Fruit fly (Drosophila melanogaster) whole organism, prepupa: ENCODE data around the gene CG13898.

ENCODE experiments used
- Blimp-1 ChIP-seq: fragments of 200-800 bp; sonication (Bioruptor generic); optimal IDR thresholded peaks from 3 replicates; lab custom pipeline; 2017; ENCODE audit warnings: missing biosample characterization, missing genetic modification characterization, mild to moderate bottlenecking, moderate library complexity, missing genetic modification reagents
- CG10631 ChIP-seq: fragments of 200-800 bp; sonication (Bioruptor generic); optimal IDR thresholded peaks from 2 replicates; lab custom pipeline; 2016; ENCODE audit warnings: missing biosample characterization, missing genetic modification characterization
- CG10669 ChIP-seq: fragments of 200-800 bp; sonication (Bioruptor generic); optimal IDR thresholded peaks from 3 replicates; lab custom pipeline; 2018; ENCODE audit warnings: missing biosample characterization, mild to moderate bottlenecking, missing genetic modification characterization, moderate library complexity
- CG11294 ChIP-seq: fragments of 200-800 bp; sonication (Bioruptor generic); IDR thresholded peaks from 2 replicates; pipeline ENCODE4 v1.3.6; 2022; ENCODE audit warnings: missing biosample characterization, missing genetic modification characterization
- CG11902 ChIP-seq: fragments of 200-800 bp; sonication (Bioruptor generic); optimal IDR thresholded peaks from 3 replicates; lab custom pipeline; 2016; ENCODE audit warnings: missing biosample characterization, missing genetic modification characterization
- CG15336 ChIP-seq: fragments of 200-800 bp; sonication (Bioruptor generic); IDR thresholded peaks from 2 replicates; pipeline ENCODE4 v1.3.6; 2022; ENCODE audit warnings: missing biosample characterization, missing genetic modification characterization
- CG1621 ChIP-seq: fragments of 200-800 bp; sonication (Bioruptor generic); optimal IDR thresholded peaks from 3 replicates; lab custom pipeline; 2018; ENCODE audit warnings: missing biosample characterization, mild to moderate bottlenecking, missing genetic modification characterization
- CG16779 ChIP-seq: fragments of 200-800 bp; sonication (Bioruptor generic); optimal IDR thresholded peaks from 3 replicates; lab custom pipeline; 2017; ENCODE audit warnings: missing biosample characterization, mild to moderate bottlenecking, missing genetic modification characterization
- CG3032 ChIP-seq: fragments of 200-800 bp; optimal IDR thresholded peaks from 2 replicates; lab custom pipeline; 2019; ENCODE audit warnings: missing biosample characterization, mild to moderate bottlenecking, missing genetic modification characterization, moderate library complexity
- CG31627 ChIP-seq: fragments of 200-800 bp; sonication (Bioruptor generic); optimal IDR thresholded peaks from 3 replicates; lab custom pipeline; 2016; ENCODE audit warnings: missing biosample characterization, missing genetic modification characterization
- CG32006 ChIP-seq: fragments of 200-800 bp; sonication (Bioruptor generic); optimal IDR thresholded peaks from 3 replicates; lab custom pipeline; 2017; ENCODE audit warnings: missing biosample characterization, mild to moderate bottlenecking, missing genetic modification characterization
- CG3919 ChIP-seq: fragments of 200-800 bp; sonication (Bioruptor generic); optimal IDR thresholded peaks from 3 replicates; lab custom pipeline; 2016; ENCODE audit warnings: missing biosample characterization, missing genetic modification characterization
- CG4318 ChIP-seq: fragments of 200-800 bp; sonication (Bioruptor generic); optimal IDR thresholded peaks from 3 replicates; lab custom pipeline; 2017; ENCODE audit warnings: missing biosample characterization, mild to moderate bottlenecking, missing genetic modification characterization
- CG6792 ChIP-seq: fragments of 200-800 bp; sonication (Bioruptor generic); optimal IDR thresholded peaks from 3 replicates; lab custom pipeline; 2016; ENCODE audit warnings: missing biosample characterization, missing genetic modification characterization
- CG6808 ChIP-seq: fragments of 200-800 bp; sonication (Bioruptor generic); optimal IDR thresholded peaks from 3 replicates; lab custom pipeline; 2017; ENCODE audit warnings: missing biosample characterization, missing genetic modification characterization, mild to moderate bottlenecking, moderate library complexity, missing genetic modification reagents
- CG6854 ChIP-seq: fragments of 200-800 bp; sonication (Bioruptor generic); optimal IDR thresholded peaks from 2 replicates; lab custom pipeline; 2017; ENCODE audit warnings: missing biosample characterization, mild to moderate bottlenecking, missing genetic modification characterization
- CG8119 ChIP-seq: fragments of 200-800 bp; sonication (Bioruptor generic); IDR thresholded peaks from 3 replicates; pipeline ENCODE4 v1.3.6; 2022; ENCODE audit warnings: missing biosample characterization, missing genetic modification characterization
- CG8319 ChIP-seq: fragments of 200-800 bp; sonication (Bioruptor generic); optimal IDR thresholded peaks from 3 replicates; lab custom pipeline; 2016; ENCODE audit warnings: missing biosample characterization, missing genetic modification characterization
- CG8632 ChIP-seq: fragments of 200-800 bp; sonication (Bioruptor generic); optimal IDR thresholded peaks from 3 replicates; lab custom pipeline; 2016; ENCODE audit warnings: missing biosample characterization, missing genetic modification characterization
- Eip75B ChIP-seq: fragments of 200-800 bp; sonication (Bioruptor generic); optimal IDR thresholded peaks from 3 replicates; lab custom pipeline; 2016; ENCODE audit warnings: missing biosample characterization, missing genetic modification characterization
- Eip78C ChIP-seq: fragments of 200-800 bp; sonication (Bioruptor generic); peaks from one replicate; lab custom pipeline; 2016; ENCODE audit warnings: missing biosample characterization, missing genetic modification characterization
- Eip93F ChIP-seq: fragments of 200-800 bp; sonication (Bioruptor generic); optimal IDR thresholded peaks from 2 replicates; lab custom pipeline; 2016; ENCODE audit warnings: missing biosample characterization, mild to moderate bottlenecking, missing genetic modification characterization
- Ets96B ChIP-seq: fragments of 200-800 bp; optimal IDR thresholded peaks from 2 replicates; lab custom pipeline; 2019; ENCODE audit warnings: missing biosample characterization, mild to moderate bottlenecking, missing genetic modification characterization, moderate library complexity
- Gug ChIP-seq: fragments of 200-800 bp; sonication (Bioruptor generic); IDR thresholded peaks from 2 replicates; pipeline ENCODE4 v1.3.6; 2022; ENCODE audit warnings: missing biosample characterization, missing genetic modification characterization
- Hr4 ChIP-seq: fragments of 200-800 bp; sonication (Bioruptor generic); optimal IDR thresholded peaks from 3 replicates; lab custom pipeline; 2016; ENCODE audit warnings: missing biosample characterization, missing genetic modification characterization
- Lpt ChIP-seq: fragments of 200-800 bp; sonication (Bioruptor generic); optimal IDR thresholded peaks from 3 replicates; lab custom pipeline; 2016; ENCODE audit warnings: missing biosample characterization, missing genetic modification characterization
- Met ChIP-seq: fragments of 200-800 bp; sonication (Bioruptor generic); optimal IDR thresholded peaks from 3 replicates; lab custom pipeline; 2016; ENCODE audit warnings: missing biosample characterization, missing genetic modification characterization
- OdsH ChIP-seq: fragments of 200-800 bp; sonication (Bioruptor generic); optimal IDR thresholded peaks from 3 replicates; lab custom pipeline; 2016; ENCODE audit warnings: missing biosample characterization, missing genetic modification characterization
- Smox ChIP-seq: fragments of 200-800 bp; sonication (Bioruptor generic); optimal IDR thresholded peaks from 3 replicates; lab custom pipeline; 2016; ENCODE audit warnings: missing biosample characterization, missing genetic modification characterization
- Sox102F ChIP-seq: fragments of 200-800 bp; sonication (Bioruptor generic); optimal IDR thresholded peaks from 2 replicates; lab custom pipeline; 2016; ENCODE audit warnings: missing biosample characterization, mild to moderate bottlenecking, missing genetic modification characterization
- Sox15 ChIP-seq: fragments of 200-800 bp; sonication (Bioruptor generic); optimal IDR thresholded peaks from 3 replicates; lab custom pipeline; 2016; ENCODE audit warnings: missing biosample characterization, missing genetic modification characterization
- achi ChIP-seq: fragments of 200-800 bp; sonication (Bioruptor generic); optimal IDR thresholded peaks from 3 replicates; lab custom pipeline; 2016; ENCODE audit warnings: missing biosample characterization, missing genetic modification characterization
- acj6 ChIP-seq: fragments of 200-800 bp; sonication (Bioruptor generic); optimal IDR thresholded peaks from 3 replicates; lab custom pipeline; 2016; ENCODE audit warnings: missing biosample characterization, missing genetic modification characterization
- cyc ChIP-seq: fragments of 200-800 bp; sonication (Bioruptor generic); optimal IDR thresholded peaks from 3 replicates; lab custom pipeline; 2016; ENCODE audit warnings: missing biosample characterization, missing genetic modification characterization
- dac ChIP-seq: fragments of 200-800 bp; sonication (Bioruptor generic); optimal IDR thresholded peaks from 2 replicates; lab custom pipeline; 2017; ENCODE audit warnings: missing biosample characterization, mild to moderate bottlenecking, missing genetic modification characterization
- dsx ChIP-seq: fragments of 200-800 bp; optimal IDR thresholded peaks from 3 replicates; lab custom pipeline; 2019; ENCODE audit warnings: missing biosample characterization, mild to moderate bottlenecking, missing genetic modification characterization, moderate library complexity; ENCODE audit not compliant: poor library complexity, severe bottlenecking
- eg ChIP-seq: fragments of 200-800 bp; sonication (Bioruptor generic); IDR thresholded peaks from 3 replicates; pipeline ENCODE4 v1.3.6; 2022; ENCODE audit warnings: missing biosample characterization, missing genetic modification characterization
- esn ChIP-seq: fragments of 200-800 bp; sonication (Bioruptor generic); optimal IDR thresholded peaks from 2 replicates; lab custom pipeline; 2016; ENCODE audit warnings: missing biosample characterization, mild to moderate bottlenecking, missing genetic modification characterization, moderate library complexity
- fd59A ChIP-seq: fragments of 200-800 bp; sonication (Bioruptor generic); optimal IDR thresholded peaks from 2 replicates; lab custom pipeline; 2017; ENCODE audit warnings: missing biosample characterization, mild to moderate bottlenecking, missing genetic modification characterization, missing genetic modification reagents
- fd85E ChIP-seq: fragments of 200-800 bp; sonication (Bioruptor generic); optimal IDR thresholded peaks from 3 replicates; lab custom pipeline; 2016; ENCODE audit warnings: missing biosample characterization, missing genetic modification characterization
- lz ChIP-seq: fragments of 200-800 bp; sonication (Bioruptor generic); optimal IDR thresholded peaks from 3 replicates; lab custom pipeline; 2016; ENCODE audit warnings: missing biosample characterization, missing genetic modification characterization
- net ChIP-seq: fragments of 200-800 bp; sonication (Bioruptor generic); optimal IDR thresholded peaks from 3 replicates; lab custom pipeline; 2016; ENCODE audit warnings: missing biosample characterization, missing genetic modification characterization
- pdm3 ChIP-seq: fragments of 200-800 bp; sonication (Bioruptor generic); optimal IDR thresholded peaks from 3 replicates; lab custom pipeline; 2016; ENCODE audit warnings: missing biosample characterization, missing genetic modification characterization
- salr ChIP-seq, 2 experiments: fragments of 200-800 bp; sonication (Bioruptor generic); optimal IDR thresholded peaks; 3 replicates each; lab custom pipeline; 2016 to 2018; ENCODE audit warnings: missing biosample characterization in 2 of 2, missing genetic modification characterization in 2 of 2, mild to moderate bottlenecking in 1 of 2
- ss ChIP-seq, 2 experiments: fragments of 200-800 bp; sonication (Bioruptor generic); optimal IDR thresholded peaks; 2 replicates in 1 of 2; 3 replicates in 1 of 2; lab custom pipeline; 2017 to 2018; ENCODE audit warnings: mild to moderate bottlenecking in 2 of 2, missing biosample characterization in 2 of 2, missing genetic modification characterization in 2 of 2, moderate library complexity in 1 of 2
- svp ChIP-seq: fragments of 200-800 bp; sonication (Bioruptor generic); peaks from one replicate; lab custom pipeline; 2016; ENCODE audit warnings: missing biosample characterization, missing genetic modification characterization
- topi ChIP-seq: fragments of 200-800 bp; sonication (Bioruptor generic); optimal IDR thresholded peaks from 3 replicates; lab custom pipeline; 2016; ENCODE audit warnings: missing biosample characterization, missing genetic modification characterization
- vri ChIP-seq: fragments of 200-800 bp; sonication (Bioruptor generic); optimal IDR thresholded peaks from 3 replicates; lab custom pipeline; 2016; ENCODE audit warnings: missing biosample characterization, mild to moderate bottlenecking, missing genetic modification characterization

CG13898 gene

dm6 chr3L:803951-804350, at the start of gene CG13898:
TSS of gene CG13898 (minus strand) at chr3L:804051.
- TF ChIP-seq Eip78C (GFP tag; lab: Kevin White, UChicago): peak; percentile 64
- no peak for TF ChIP-seq Lpt (GFP tag; lab: Kevin White, UChicago)
- TF ChIP-seq, all 60 proteins: peak for 1

DNA sequence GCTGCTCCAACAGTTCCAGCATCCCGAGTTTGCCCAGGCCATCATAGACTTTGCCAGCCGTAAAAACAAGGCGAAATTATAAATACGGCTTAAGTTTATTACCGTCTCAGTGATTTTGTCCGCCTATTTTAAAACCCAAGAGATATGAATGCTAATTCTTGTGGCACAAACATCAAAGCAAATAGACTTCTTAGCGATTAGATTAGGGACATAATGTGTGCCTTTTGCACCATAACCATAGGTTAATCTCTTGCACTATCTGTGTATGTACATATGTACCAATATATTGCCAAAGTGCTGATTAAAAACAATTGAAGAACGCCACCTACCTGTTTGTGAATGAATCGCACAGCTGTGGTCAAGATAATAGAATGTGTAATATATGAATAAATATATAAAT, 48.4 kb upstream of the CG13898 start:
- TF ChIP-seq CG16779 (tag; lab: Kevin White, UChicago) (no peak), Eip78C (GFP tag; lab: Kevin White, UChicago) (no peak), svp (peak; percentile 3)

dm6 chr3L:851061-851460, 47.2 kb upstream of the CG13898 start, which contains the start of gene Dci:
TSS of gene Dci (plus strand) at chr3L:851346.
- no peak for TF ChIP-seq CG16779 (tag; lab: Kevin White, UChicago)
- peak; percentile 2 for TF ChIP-seq CG1621 (tag; lab: Kevin White, UChicago)
- TF ChIP-seq svp: peak; percentile 95
- TF ChIP-seq vri (GFP tag; lab: Kevin White, UChicago): no peak
- peak; percentile 5 for TF ChIP-seq dac (GFP tag; lab: Kevin White, UChicago)
- no peak for TF ChIP-seq Hr4 (GFP tag; lab: Kevin White, UChicago)
- no peak for TF ChIP-seq CG10669
- TF ChIP-seq CG8319 (GFP tag; lab: Kevin White, UChicago): peak; percentile 35
- TF ChIP-seq salr (GFP tag; optimal IDR thresholded peaks at IDR 0.05; lab: Kevin White, UChicago): peak in 1 of 2 experiments; percentile 33
- TF ChIP-seq CG3919: peak; percentile 60
- TF ChIP-seq Eip93F (GFP tag; lab: Kevin White, UChicago): no peak
- no peak for TF ChIP-seq CG6854 (GFP tag; lab: Kevin White, UChicago)
- peak; percentile 4 for TF ChIP-seq fd59A (GFP tag; lab: Kevin White, UChicago)
- no peak for TF ChIP-seq ss (GFP tag; optimal IDR thresholded peaks at IDR 0.05; lab: Kevin White, UChicago)
- peak; percentile 77 for TF ChIP-seq esn (GFP tag; lab: Kevin White, UChicago)
- no peak; the same call in 2 of the 3 replicates for TF ChIP-seq CG8119
- TF ChIP-seq OdsH: peak; percentile 76
- peak; percentile 48 for TF ChIP-seq CG6792 (GFP tag; lab: Kevin White, UChicago)
- TF ChIP-seq achi (GFP tag; lab: Kevin White, UChicago): peak; percentile 45
- no peak for TF ChIP-seq CG6808 (GFP tag; lab: Kevin White, UChicago)
- TF ChIP-seq Blimp-1 (GFP tag; lab: Kevin White, UChicago): no peak
- no peak for TF ChIP-seq net (GFP tag; lab: Kevin White, UChicago)
- TF ChIP-seq CG10631 (GFP tag; lab: Kevin White, UChicago): peak; percentile 72
- peak; percentile 59 for TF ChIP-seq Sox15 (GFP tag; lab: Kevin White, UChicago)
- peak; percentile 71 for TF ChIP-seq cyc (GFP tag; lab: Kevin White, UChicago)
- TF ChIP-seq CG4318 (GFP tag; lab: Kevin White, UChicago): no peak
- TF ChIP-seq CG3032: peak; percentile 58
- TF ChIP-seq Eip75B (GFP tag; lab: Kevin White, UChicago): peak; percentile 58
- TF ChIP-seq CG31627 (GFP tag; lab: Kevin White, UChicago): peak; percentile 80
- TF ChIP-seq Smox: peak; percentile 61
- TF ChIP-seq CG8632 (GFP tag; lab: Kevin White, UChicago): no peak
- no peak for TF ChIP-seq Gug (GFP tag; lab: Robert Waterston, UW)
- TF ChIP-seq CG32006 (GFP tag; lab: Kevin White, UChicago): peak; percentile 62
- no peak for TF ChIP-seq Met (GFP tag; lab: Kevin White, UChicago)
- no peak for TF ChIP-seq Ets96B (tag; lab: Kevin White, UChicago)
- peak; percentile 68 for TF ChIP-seq pdm3 (GFP tag; lab: Kevin White, UChicago)
- TF ChIP-seq dsx (GFP tag; lab: Kevin White, UChicago): peak; percentile 56
- peak; percentile 66 for TF ChIP-seq acj6 (GFP tag; lab: Kevin White, UChicago)
- peak; percentile 57 for TF ChIP-seq CG15336 (GFP tag; lab: Robert Waterston, UW)
- peak; percentile 74 for TF ChIP-seq topi (GFP tag; lab: Kevin White, UChicago)
- no peak for TF ChIP-seq fd85E (GFP tag; lab: Kevin White, UChicago)
- TF ChIP-seq CG11294 (GFP tag; lab: Robert Waterston, UW): peak; percentile 21; the same call in 1 of the 2 replicates
- TF ChIP-seq eg: peak; percentile 64
- peak; percentile 51 for TF ChIP-seq Sox102F (GFP tag; lab: Kevin White, UChicago)
- TF ChIP-seq CG11902 (GFP tag; lab: Kevin White, UChicago): peak; percentile 13
- TF ChIP-seq lz (GFP tag; lab: Kevin White, UChicago): peak; percentile 70
